Worm (Caenorhabditis elegans): Measurements from ENCODE around the gene nhr-203.

Gene nhr-203

DNA sequence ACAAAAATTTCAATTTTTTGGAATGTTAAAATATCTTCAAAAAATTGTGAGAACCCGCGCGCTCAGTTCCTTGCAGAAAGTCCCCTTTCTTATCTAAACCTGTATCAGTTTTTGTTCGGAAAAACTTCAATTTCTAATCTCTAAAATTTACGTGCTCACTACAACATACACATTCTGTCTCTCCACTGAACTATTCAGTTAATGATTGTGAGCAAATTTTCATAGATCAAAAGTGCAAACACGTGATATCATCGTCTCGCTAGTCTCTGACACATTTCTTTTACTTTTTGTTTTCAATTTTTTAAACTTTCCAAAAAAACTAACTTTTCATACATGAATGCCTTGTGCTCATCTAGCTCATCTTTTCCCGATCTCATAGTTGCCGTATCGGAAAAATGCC, at the start of gene nhr-203:
Gene nhr-203, plus strand, starts transcription at position 332 of the 400 bp plus-strand sequence.
- TF ChIP-seq med-1 (GFP tag; optimal IDR thresholded peaks at IDR 0.05; ENCODE audit: insufficient read depth) = no peak
- no peak for TF ChIP-seq T22C8.4 (GFP tag; IDR thresholded peaks at IDR 0.05)
- no peak for TF ChIP-seq ref-1 (GFP tag; conservative IDR thresholded peaks at IDR 0.05)
- TF ChIP-seq ztf-29 (GFP tag; IDR thresholded peaks at IDR 0.05) = no peak
- no peak for TF ChIP-seq ztf-23 (GFP tag; IDR thresholded peaks at IDR 0.05)
- no peak for TF ChIP-seq klf-2 (GFP tag; conservative IDR thresholded peaks at IDR 0.05)
- TF ChIP-seq flt-1 (GFP tag; IDR thresholded peaks at IDR 0.05) = no peak
- no peak for TF ChIP-seq cog-1 (tag; optimal IDR thresholded peaks at IDR 0.05)
- TF ChIP-seq tab-1 (GFP tag; IDR thresholded peaks at IDR 0.05) = no peak

DNA sequence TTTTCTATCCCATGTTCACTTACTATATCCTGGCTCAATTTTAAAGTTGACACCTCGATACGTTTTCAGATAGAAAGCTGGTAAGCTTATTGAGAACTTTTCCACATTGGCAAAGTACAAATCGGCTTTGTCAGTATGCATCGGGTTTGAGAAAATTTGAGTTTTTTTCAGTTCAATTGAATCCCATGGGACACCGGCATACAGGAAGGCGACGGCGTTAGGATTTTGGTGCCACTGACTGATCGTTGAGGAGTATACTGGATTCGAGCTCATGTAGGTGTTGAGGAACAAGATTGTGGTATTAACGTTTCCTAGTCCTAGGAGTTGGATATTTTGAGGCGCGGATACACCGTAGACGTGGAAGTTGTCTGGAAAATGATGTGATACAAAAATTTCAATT, 46.8 kb upstream of the nhr-203 start:
- TF ChIP-seq ztf-29 (GFP tag; IDR thresholded peaks at IDR 0.05) (no peak), T22C8.4 (GFP tag; IDR thresholded peaks at IDR 0.05) (no peak), ztf-23 (GFP tag; IDR thresholded peaks at IDR 0.05) (no peak), tab-1 (GFP tag; IDR thresholded peaks at IDR 0.05) (no peak), cog-1 (tag; optimal IDR thresholded peaks at IDR 0.05) (no peak), flt-1 (GFP tag; IDR thresholded peaks at IDR 0.05) (no peak), ref-1 (GFP tag; conservative IDR thresholded peaks at IDR 0.05) (no peak), klf-2 (GFP tag; conservative IDR thresholded peaks at IDR 0.05) (no peak), med-1 (GFP tag; optimal IDR thresholded peaks at IDR 0.05; ENCODE audit: insufficient read depth) (no peak)

DNA sequence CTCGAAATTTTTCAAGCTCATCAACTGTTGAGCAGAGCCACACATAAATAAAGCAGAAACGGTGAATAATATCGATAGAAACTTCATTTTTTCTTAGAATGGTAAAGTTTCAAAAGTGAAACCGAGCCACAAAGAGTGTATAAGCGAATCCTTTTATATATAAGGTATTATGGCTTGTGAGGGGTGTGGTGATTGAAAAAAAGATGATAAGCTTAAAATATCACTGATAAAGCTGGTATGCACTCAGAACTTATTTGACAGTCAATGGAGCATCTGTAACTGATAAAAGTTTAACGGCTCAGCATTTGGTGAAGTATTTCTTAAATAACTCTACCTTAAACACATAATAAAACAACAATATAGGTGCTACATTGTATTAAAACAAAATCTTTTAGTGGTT, 45.0 kb upstream of the nhr-203 start, which contains the start of gene dod-19:
Gene dod-19, minus strand, starts transcription at position 130 of the 400 bp plus-strand sequence.
- no peak for TF ChIP-seq ztf-23 (GFP tag; IDR thresholded peaks at IDR 0.05)
- no peak for TF ChIP-seq flt-1 (GFP tag; IDR thresholded peaks at IDR 0.05)
- TF ChIP-seq ztf-29 (GFP tag; IDR thresholded peaks at IDR 0.05) = no peak
- no peak for TF ChIP-seq tab-1 (GFP tag; IDR thresholded peaks at IDR 0.05)
- TF ChIP-seq med-1 (GFP tag; optimal IDR thresholded peaks at IDR 0.05; ENCODE audit: insufficient read depth) = no peak

DNA sequence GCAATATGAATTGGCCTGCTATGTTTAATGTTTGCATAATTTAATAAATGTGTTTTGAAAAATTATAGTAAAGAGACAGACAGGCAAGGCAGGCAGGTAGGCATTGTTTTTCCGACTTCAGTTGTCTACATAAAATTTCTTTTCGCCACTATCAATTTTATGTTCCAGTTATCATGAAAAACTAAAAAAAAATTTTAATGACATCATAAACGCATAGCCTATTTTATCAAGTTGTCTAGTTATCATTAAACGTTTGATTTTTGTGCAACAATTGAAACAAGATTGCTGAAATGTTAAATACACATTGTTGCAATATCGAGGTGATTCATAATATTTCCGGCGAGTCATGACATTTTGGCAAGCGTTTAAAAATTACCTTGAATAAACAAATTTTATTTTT, 44.5 kb upstream of the nhr-203 start:
- TF ChIP-seq T22C8.4 (GFP tag; IDR thresholded peaks at IDR 0.05) (no peak), ref-1 (GFP tag; conservative IDR thresholded peaks at IDR 0.05) (no peak), ztf-23 (GFP tag; IDR thresholded peaks at IDR 0.05) (no peak), cog-1 (tag; optimal IDR thresholded peaks at IDR 0.05) (no peak), med-1 (GFP tag; optimal IDR thresholded peaks at IDR 0.05; ENCODE audit: insufficient read depth) (no peak), flt-1 (GFP tag; IDR thresholded peaks at IDR 0.05) (no peak), ztf-29 (GFP tag; IDR thresholded peaks at IDR 0.05) (no peak), tab-1 (GFP tag; IDR thresholded peaks at IDR 0.05) (no peak), klf-2 (GFP tag; conservative IDR thresholded peaks at IDR 0.05) (no peak)

DNA sequence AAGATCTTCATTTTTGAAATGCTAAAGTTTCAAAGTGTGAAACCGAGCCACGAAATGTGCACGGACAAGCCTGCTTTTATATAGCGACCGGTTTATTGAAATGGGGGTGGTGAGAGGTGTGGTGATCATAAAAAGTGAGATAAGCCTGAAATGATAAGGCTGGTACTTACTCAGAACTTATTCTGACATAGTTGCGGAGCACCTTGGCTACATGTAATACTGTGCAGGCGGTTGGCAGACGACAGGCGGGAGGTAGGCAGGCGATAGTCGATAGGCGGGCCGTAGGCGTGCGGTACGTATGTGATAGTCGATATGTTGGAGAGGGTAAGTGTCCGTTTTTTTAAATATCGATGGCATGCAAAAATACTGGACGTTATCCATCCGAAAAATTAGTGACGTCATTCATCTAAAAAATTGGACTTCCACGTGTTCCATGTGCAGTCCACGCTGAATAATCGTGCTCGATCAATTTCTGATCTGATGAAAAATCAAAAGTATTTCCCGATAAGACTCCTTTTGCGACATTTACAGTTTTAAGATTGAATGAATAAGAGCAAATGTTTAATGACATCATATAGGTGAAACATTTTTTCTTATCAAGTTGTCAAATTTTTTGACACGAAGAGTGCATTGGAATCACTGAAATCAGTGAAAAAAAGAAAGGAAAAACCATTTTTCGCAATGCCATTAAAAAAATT, 41.8 kb upstream of the nhr-203 start, which contains the start of gene irg-8:
Gene irg-8, minus strand, starts transcription at position 51 of the 698 bp plus-strand sequence.
- TF ChIP-seq tab-1 (GFP tag; IDR thresholded peaks at IDR 0.05) (no peak), ztf-29 (GFP tag; IDR thresholded peaks at IDR 0.05) (no peak), klf-2 (GFP tag; conservative IDR thresholded peaks at IDR 0.05) (no peak), cog-1 (tag; optimal IDR thresholded peaks at IDR 0.05) (no peak), flt-1 (GFP tag; IDR thresholded peaks at IDR 0.05) (no peak), ztf-23 (GFP tag; IDR thresholded peaks at IDR 0.05) (no peak), T22C8.4 (GFP tag; IDR thresholded peaks at IDR 0.05) (no peak), ref-1 (GFP tag; conservative IDR thresholded peaks at IDR 0.05) (no peak), med-1 (GFP tag; optimal IDR thresholded peaks at IDR 0.05; ENCODE audit: insufficient read depth) (no peak)

DNA sequence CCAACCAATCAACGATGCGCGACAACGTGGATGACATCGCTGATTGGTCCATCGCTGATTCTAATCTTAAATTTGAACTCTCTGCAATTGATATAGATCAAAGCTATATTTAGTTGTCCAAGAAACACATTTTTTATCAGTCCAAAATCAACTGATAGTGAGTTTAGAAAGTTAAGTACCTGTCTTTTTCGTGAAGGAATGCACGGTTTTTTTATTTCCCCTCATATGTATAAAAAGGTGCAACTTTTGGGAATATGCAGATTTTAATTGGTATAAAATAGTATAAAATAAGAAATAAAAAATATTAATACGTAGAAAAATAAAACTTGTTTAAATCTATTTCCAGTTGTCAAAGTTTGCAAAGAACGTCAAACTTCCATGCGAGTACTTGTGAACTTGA, 41.2 kb upstream of the nhr-203 start, which contains the start of gene Y39D8A.1:
Gene Y39D8A.1, plus strand, starts transcription at position 301 of the 400 bp plus-strand sequence.
- TF ChIP-seq ztf-29 (GFP tag; IDR thresholded peaks at IDR 0.05) (no peak), cog-1 (tag; optimal IDR thresholded peaks at IDR 0.05) (no peak), tab-1 (GFP tag; IDR thresholded peaks at IDR 0.05) (no peak), ref-1 (GFP tag; conservative IDR thresholded peaks at IDR 0.05) (no peak), flt-1 (GFP tag; IDR thresholded peaks at IDR 0.05) (no peak), med-1 (GFP tag; optimal IDR thresholded peaks at IDR 0.05; ENCODE audit: insufficient read depth) (no peak)

DNA sequence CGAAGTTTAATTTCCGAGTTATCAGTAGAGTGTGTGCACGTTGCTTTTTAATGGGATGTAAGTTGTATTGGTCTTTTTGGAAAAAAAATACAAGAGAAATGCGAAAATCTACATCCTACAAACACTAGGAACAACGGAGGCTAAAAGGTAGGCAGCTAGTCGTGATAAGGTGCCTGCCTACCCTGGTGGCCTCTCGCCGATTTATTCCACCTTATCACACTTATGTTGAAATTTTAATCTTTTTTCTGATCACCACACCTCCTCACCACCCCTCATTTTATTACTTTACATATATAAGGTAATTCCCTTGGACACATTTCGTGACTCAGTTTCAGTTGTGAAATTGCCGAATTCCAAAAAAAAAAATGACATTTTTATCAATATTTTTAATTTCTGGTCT, 37.5 kb upstream of the nhr-203 start, which contains the start of gene dod-20:
Gene dod-20, plus strand, starts transcription at position 301 of the 400 bp plus-strand sequence.
- TF ChIP-seq med-1 (GFP tag; optimal IDR thresholded peaks at IDR 0.05; ENCODE audit: insufficient read depth) (no peak), cog-1 (tag; optimal IDR thresholded peaks at IDR 0.05) (no peak), ref-1 (GFP tag; conservative IDR thresholded peaks at IDR 0.05) (no peak), ztf-23 (GFP tag; IDR thresholded peaks at IDR 0.05) (no peak), flt-1 (GFP tag; IDR thresholded peaks at IDR 0.05) (no peak), tab-1 (GFP tag; IDR thresholded peaks at IDR 0.05) (no peak), klf-2 (GFP tag; conservative IDR thresholded peaks at IDR 0.05) (no peak), ztf-29 (GFP tag; IDR thresholded peaks at IDR 0.05) (no peak), T22C8.4 (GFP tag; IDR thresholded peaks at IDR 0.05) (no peak)

DNA sequence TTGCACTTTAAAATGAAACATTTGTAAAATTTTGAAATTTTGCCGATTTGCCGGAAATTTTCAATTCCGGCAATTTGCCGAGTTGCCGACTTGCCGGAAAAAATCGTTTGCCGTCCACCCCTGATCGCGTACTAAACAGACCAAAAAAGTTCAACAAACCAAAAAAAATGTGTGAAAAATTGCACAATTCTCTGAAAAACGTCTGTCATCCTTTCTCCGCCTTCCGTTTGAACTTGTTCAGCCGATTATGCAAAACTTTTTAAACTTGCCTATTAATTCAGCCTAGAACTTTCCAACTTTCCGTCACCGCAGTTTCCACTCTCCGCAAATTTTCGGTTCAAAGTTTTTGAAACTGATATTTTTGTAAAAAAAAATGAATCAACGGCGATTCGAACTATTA, 35.5 kb upstream of the nhr-203 start, which contains the start of gene B0554.5:
Gene B0554.5, plus strand, starts transcription at position 301 of the 400 bp plus-strand sequence.
- TF ChIP-seq ref-1 (GFP tag; conservative IDR thresholded peaks at IDR 0.05) (no peak), klf-2 (GFP tag; conservative IDR thresholded peaks at IDR 0.05) (no peak), cog-1 (tag; optimal IDR thresholded peaks at IDR 0.05) (no peak)

DNA sequence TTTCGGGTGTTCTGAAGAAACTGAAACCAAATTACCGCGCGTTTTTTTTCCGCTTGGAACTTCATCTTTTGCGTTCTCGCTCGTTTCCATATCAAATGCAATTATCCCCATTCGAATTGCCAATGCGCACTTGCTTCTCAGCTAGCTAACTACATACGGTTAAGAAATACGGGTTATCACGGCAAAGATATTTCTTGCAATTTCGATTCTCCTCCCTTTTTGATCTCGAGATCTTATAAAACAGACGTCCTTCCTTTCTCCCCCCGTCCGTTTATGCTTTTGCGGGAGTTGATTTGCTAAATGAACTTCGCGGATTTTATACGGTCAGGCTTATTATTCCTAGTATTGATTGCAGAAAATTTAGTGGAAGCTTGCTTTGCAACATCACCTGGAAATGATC, 30.8 kb upstream of the nhr-203 start, which contains the start of gene B0554.4:
Gene B0554.4, plus strand, starts transcription at position 301 of the 400 bp plus-strand sequence.
- TF ChIP-seq tab-1 (GFP tag; IDR thresholded peaks at IDR 0.05) (no peak), ztf-23 (GFP tag; IDR thresholded peaks at IDR 0.05) (no peak), cog-1 (tag; optimal IDR thresholded peaks at IDR 0.05) (no peak), med-1 (GFP tag; optimal IDR thresholded peaks at IDR 0.05; ENCODE audit: insufficient read depth) (no peak), klf-2 (GFP tag; conservative IDR thresholded peaks at IDR 0.05) (no peak), flt-1 (GFP tag; IDR thresholded peaks at IDR 0.05) (no peak), ref-1 (GFP tag; conservative IDR thresholded peaks at IDR 0.05) (no peak), ztf-29 (GFP tag; IDR thresholded peaks at IDR 0.05) (no peak), T22C8.4 (GFP tag; IDR thresholded peaks at IDR 0.05) (no peak)

All from whole organism, midembryonic.